Worm (Caenorhabditis elegans) whole organism, midembryonic: ENCODE measurements around the gene scav-4.

Source experiments
- T22C8.4 ChIP-seq: fragments of 200-800 bp; sonication (Bioruptor generic); IDR thresholded peaks from 2 replicates; pipeline ENCODE4 v1.3.6; 2022; ENCODE audit warnings: missing genetic modification characterization, missing compliant biosample characterization
- cog-1 ChIP-seq: sonication (generic microtip); optimal IDR thresholded peaks from 2 replicates; lab custom pipeline; 2016; ENCODE audit warnings: missing genetic modification characterization, missing compliant biosample characterization
- flt-1 ChIP-seq: fragments of 200-800 bp; sonication (Bioruptor generic); IDR thresholded peaks from 2 replicates; pipeline ENCODE4 v1.3.6; 2022; ENCODE audit warnings: missing genetic modification characterization, missing compliant biosample characterization
- klf-2 ChIP-seq: fragments of 200-800 bp; sonication (Bioruptor generic); conservative IDR thresholded peaks from 2 replicates; pipeline ENCODE4 v1.3.6; 2022; ENCODE audit warnings: missing genetic modification reagents, missing genetic modification characterization, missing compliant biosample characterization
- med-1 ChIP-seq: sonication (generic microtip); optimal IDR thresholded peaks from 2 replicates; lab custom pipeline; 2017; ENCODE audit warnings: missing genetic modification characterization, mild to moderate bottlenecking, missing compliant biosample characterization, antibody characterized with exemption, missing genetic modification reagents; ENCODE audit not compliant: insufficient read depth
- ref-1 ChIP-seq: fragments of 200-800 bp; sonication (Bioruptor generic); conservative IDR thresholded peaks from 2 replicates; pipeline ENCODE4 v1.3.6; 2022; ENCODE audit warnings: missing genetic modification reagents, missing genetic modification characterization, missing compliant biosample characterization
- tab-1 ChIP-seq: fragments of 200-800 bp; sonication (Bioruptor generic); IDR thresholded peaks from 2 replicates; pipeline ENCODE4 v1.3.6; 2022; ENCODE audit warnings: missing genetic modification characterization, missing compliant biosample characterization
- ztf-23 ChIP-seq: fragments of 200-800 bp; sonication (Bioruptor generic); IDR thresholded peaks from 2 replicates; pipeline ENCODE4 v1.3.6; 2022; ENCODE audit warnings: missing genetic modification reagents, missing genetic modification characterization, missing compliant biosample characterization
- ztf-29 ChIP-seq: fragments of 200-800 bp; sonication (Bioruptor generic); IDR thresholded peaks from 2 replicates; pipeline ENCODE4 v1.3.6; 2022; ENCODE audit warnings: missing genetic modification reagents, missing genetic modification characterization, missing compliant biosample characterization

The scav-4 gene

DNA sequence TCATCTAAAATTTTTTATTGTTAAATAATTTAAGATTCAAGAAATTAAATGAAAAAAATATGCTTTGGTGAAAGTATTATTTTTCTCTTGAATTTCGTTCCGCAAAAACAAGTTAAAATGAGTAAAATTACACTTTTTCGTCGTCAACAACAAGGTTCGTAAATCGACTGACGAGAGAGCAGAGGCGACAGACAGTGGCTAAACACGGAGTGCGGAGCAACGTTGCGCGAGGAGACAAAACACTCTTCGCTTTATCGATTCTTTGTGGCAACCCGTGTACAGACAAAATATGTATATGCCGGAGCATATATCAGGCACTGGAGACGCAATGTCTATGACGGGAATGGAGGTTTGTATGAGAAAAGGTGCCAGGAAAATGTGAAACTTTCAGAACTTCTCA lies 7.6 kb downstream of the scav-4 start, which contains the start of gene F11C1.7:
F11C1.7 (plus strand) TSS at position 140 of the 400 bp plus-strand sequence.
- TF ChIP-seq klf-2 (no peak), ref-1 (no peak), T22C8.4 (GFP tag; lab: Robert Waterston, UW) (peak; percentile 47; the same call in 1 of the 2 replicates), ztf-29 (GFP tag; lab: Robert Waterston, UW) (no peak)

DNA sequence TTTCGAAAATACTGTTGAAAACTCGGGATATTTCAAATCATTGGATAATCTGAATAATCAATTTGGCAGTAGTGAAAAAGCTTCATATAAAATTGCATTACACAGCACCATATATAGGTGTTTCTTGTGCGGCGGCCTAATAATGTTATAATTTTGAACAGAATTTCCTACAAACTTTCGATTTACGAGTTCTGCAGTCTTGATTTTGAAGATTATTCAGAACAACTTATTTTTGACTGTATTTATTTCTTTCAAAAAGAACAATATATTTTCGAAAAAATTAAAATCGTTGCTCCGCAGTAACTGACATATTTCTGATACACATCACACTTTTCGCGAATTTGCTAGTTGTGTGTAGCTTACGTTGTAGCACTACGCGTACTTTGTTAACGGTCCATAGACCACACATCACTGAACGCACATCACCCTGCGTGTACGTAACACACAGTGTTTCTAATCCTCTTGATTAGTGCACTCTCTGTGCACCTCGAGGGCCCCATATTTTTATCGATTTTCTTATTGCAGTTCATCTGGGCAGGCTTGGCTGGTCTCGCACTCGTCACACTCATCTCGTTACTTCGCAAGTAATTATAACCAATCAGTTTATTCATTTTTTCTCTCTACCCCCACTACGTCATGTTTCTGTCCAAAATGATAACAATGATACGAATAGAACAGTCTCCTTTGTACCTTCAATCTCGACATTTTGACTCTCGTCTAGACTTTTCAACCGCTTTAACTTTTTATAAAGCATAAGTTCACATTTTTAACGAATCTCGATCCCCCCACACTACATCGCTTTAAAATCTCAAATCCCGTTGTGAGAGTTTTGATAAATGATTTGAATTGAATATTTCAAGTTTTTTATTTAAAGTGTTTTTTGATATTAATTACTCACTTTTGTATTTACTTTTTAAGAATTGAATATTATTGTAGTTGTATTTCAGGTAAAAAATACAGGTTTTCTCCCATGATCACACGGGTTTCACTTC lies 9.2 kb downstream of the scav-4 start, which contains the start of the genes F11C1.1 and vwa-8:
F11C1.1 (minus strand) TSS at position 51 of the 992 bp plus-strand sequence.
vwa-8 (plus strand) TSS at position 942 of the 992 bp plus-strand sequence.
- TF ChIP-seq ref-1 (no peak), ztf-29 (GFP tag; lab: Robert Waterston, UW) (no peak), T22C8.4 (GFP tag; lab: Robert Waterston, UW) (peak; percentile 59; the same call in 1 of the 2 replicates), ztf-23 (GFP tag; lab: Robert Waterston, UW) (no peak), flt-1 (GFP tag; lab: Robert Waterston, UW) (no peak), med-1 (GFP tag; lab: Kevin White, UChicago) (no peak), tab-1 (no peak), cog-1 (tag; lab: Kevin White, UChicago) (no peak), klf-2 (no peak)

DNA sequence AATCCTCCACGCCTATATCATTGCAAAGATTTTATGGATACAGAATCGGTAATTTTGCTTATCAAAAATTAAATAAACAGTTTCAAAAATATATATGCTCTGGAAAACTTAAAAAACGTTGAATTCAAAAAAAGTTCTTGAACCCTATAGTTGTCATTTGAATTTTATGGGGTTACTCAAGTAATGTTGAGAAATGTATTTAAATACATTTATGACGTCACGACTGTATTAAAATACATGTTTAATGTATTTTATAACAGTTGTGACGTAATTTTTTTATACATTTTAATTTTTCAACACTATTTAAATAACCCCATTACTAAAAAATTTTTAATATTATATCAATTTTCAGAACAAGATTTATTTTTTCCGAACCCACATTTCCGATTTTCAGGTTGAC lies 14.6 kb downstream of the scav-4 start:
- TF ChIP-seq T22C8.4 (GFP tag; lab: Robert Waterston, UW) (no peak), cog-1 (tag; lab: Kevin White, UChicago) (no peak), flt-1 (GFP tag; lab: Robert Waterston, UW) (no peak), ztf-23 (GFP tag; lab: Robert Waterston, UW) (no peak), klf-2 (no peak), ztf-29 (GFP tag; lab: Robert Waterston, UW) (no peak)

DNA sequence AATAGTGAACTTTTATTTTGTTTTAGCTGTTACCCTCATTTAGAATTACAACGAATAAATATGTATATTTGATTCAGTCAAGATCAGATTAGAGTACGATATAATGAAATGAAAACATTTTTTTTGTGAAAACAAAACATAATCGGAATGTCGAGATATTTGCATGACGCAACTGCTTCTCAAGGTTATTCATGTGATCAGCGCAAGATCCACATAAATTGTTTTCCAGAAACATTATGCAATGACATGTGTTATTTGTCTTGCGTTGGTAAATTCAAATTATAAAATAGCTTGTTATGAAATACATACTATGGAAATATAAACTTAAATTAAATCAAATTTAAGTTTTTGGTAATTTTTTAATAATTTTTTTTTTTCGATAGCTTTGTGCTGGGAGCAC lies 18.0 kb downstream of the scav-4 start:
- TF ChIP-seq med-1 (GFP tag; lab: Kevin White, UChicago) (no peak), cog-1 (tag; lab: Kevin White, UChicago) (no peak), tab-1 (no peak), flt-1 (GFP tag; lab: Robert Waterston, UW) (no peak), ztf-29 (GFP tag; lab: Robert Waterston, UW) (no peak)

DNA sequence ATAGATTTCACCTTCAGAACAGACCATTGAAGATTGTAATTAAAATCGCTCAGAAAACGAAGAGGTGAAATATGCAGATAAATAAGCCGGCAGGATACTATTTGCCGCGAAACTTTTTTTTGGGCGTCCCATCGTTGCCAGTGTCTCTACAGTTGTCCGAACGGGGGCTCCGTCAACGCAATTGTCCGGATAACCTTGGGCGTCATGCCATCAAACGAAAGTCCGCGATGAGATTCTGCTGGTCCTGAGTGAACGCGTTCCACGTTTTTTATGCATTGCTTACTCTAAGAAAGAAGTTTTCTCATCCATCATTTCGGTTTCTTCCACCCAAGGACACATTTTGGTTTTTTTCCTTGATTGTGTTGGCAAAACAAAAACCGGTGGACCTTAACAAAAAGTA lies 19.3 kb downstream of the scav-4 start:
- no peak for TF ChIP-seq flt-1 (GFP tag; lab: Robert Waterston, UW)
- no peak for TF ChIP-seq klf-2
- TF ChIP-seq cog-1 (tag; lab: Kevin White, UChicago), result no peak
- TF ChIP-seq ref-1, result no peak
- TF ChIP-seq ztf-29 (GFP tag; lab: Robert Waterston, UW), result no peak
- TF ChIP-seq ztf-23 (GFP tag; lab: Robert Waterston, UW), result no peak
- no peak for TF ChIP-seq med-1 (GFP tag; lab: Kevin White, UChicago)
- TF ChIP-seq tab-1, result no peak
- TF ChIP-seq T22C8.4 (GFP tag; lab: Robert Waterston, UW), result no peak

DNA sequence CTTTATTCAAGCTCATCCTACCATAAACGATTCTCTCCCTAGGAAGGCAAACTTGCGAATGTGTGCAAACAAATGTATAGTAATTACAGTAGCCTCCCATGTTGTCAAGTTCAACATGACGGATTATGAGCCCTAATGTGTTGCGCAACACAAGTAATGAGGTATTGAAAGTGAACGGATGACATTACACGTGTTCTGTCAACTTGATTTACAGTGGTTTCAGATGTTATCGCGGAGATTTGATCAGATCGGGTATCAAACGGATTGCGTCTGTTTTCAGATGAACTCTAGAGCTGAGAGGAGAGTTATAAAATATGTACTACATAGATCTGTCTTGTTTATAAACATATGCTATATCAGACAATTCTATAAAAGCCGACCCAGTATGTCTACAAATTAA lies 20.7 kb downstream of the scav-4 start:
- TF ChIP-seq T22C8.4 (GFP tag; lab: Robert Waterston, UW) (no peak), ztf-23 (GFP tag; lab: Robert Waterston, UW) (no peak), tab-1 (no peak), ztf-29 (GFP tag; lab: Robert Waterston, UW) (no peak), klf-2 (no peak), cog-1 (tag; lab: Kevin White, UChicago) (no peak), flt-1 (GFP tag; lab: Robert Waterston, UW) (no peak), ref-1 (no peak), med-1 (GFP tag; lab: Kevin White, UChicago) (no peak)

DNA sequence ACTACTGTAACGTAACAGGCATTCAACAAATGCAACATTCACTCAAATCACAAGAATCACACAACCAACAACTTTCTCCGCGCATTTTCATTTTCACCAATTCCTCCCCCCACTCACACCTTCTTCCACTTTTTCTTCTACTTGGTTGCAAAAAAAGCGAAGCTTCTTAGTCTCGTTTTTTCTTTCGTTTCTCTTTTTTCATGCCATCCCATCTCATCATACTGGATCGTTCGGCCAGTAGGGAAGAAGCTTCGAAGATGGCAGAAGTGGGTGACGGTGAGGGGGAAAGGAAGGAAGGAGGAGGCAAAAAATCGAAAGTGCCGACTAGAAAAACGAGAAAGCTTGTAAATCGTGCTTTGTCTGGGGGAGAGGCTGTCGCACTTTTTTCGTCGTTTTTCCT lies 21.5 kb downstream of the scav-4 start:
- TF ChIP-seq ref-1 (no peak), tab-1 (no peak), ztf-29 (GFP tag; lab: Robert Waterston, UW) (no peak)

DNA sequence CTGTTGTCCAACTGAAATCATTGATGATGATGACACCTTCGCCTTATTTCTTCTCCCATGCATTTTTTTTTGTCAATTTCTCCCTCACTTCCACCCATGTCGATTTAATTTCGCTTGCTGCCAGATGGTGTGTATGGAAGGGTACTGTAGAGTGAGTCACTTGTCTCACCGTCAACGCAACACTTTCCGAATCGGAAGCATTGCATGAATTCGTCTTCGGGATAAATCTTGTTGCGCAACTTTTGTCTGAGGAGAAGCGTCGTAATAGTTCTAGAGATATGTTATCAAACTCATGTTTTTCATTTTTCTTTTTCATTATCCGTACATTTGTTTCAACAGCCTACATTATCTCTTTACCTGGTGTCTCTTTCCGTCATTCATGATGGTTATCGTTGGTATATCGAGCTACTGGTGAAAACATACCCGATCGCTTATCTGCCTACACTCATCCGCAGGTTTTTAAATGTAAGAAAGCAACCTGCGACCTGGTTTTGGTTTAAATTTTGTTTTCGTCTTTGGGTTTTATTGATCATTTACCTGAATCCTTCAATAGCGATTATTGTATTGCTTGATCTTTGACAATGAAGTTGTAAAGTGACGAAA lies 23.0 kb downstream of the scav-4 start:
- TF ChIP-seq flt-1 (GFP tag; lab: Robert Waterston, UW) (no peak), cog-1 (tag; lab: Kevin White, UChicago) (no peak), ztf-23 (GFP tag; lab: Robert Waterston, UW) (no peak), med-1 (GFP tag; lab: Kevin White, UChicago) (no peak), T22C8.4 (GFP tag; lab: Robert Waterston, UW) (no peak), ref-1 (no peak), tab-1 (no peak), ztf-29 (GFP tag; lab: Robert Waterston, UW) (no peak), klf-2 (no peak)

DNA sequence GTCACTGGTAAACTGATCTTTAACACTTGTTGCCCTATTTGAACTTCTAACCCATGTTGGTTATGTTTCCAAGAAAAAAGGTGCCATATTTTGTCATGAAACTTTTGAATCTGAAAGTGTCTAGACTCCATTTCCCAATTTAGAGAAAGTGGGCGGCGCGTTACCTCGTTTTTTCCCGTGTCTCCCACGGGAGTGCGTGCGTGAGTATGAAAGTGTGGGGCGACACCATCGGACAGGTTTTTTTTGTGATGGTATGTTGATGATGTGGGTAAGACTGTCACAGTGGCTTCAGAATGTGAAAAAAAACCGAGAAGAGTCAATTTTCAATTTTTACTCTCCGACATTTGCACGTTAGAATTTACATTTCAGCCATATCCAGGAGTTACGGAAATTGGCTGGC lies 24.2 kb downstream of the scav-4 start:
- no peak for TF ChIP-seq cog-1 (tag; lab: Kevin White, UChicago)
- no peak for TF ChIP-seq flt-1 (GFP tag; lab: Robert Waterston, UW)
- TF ChIP-seq tab-1, result no peak
- TF ChIP-seq T22C8.4 (GFP tag; lab: Robert Waterston, UW), result no peak

DNA sequence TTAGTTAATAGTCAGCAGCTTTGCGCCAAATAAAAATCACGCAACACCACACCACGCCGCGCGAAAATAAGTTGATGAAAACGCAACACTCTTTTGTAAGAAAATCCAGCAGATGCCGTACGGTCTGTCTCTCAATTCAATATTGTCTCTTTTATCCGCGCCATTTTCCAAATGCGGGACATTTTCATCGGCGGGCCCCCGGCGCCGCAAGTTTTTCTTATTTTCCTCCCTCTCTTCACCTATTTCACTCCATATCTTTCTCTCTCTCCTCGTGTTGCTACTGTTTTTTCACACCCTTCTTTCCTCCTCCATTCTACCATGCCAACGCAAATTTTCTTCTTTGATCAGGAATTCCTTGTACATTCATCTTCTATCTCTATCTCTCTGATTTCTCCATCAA lies 24.8 kb downstream of the scav-4 start:
- TF ChIP-seq ztf-29 (GFP tag; lab: Robert Waterston, UW) (no peak), tab-1 (no peak)
